Worm (Caenorhabditis elegans): Measurements from ENCODE around the gene T19H5.6.

DNA sequence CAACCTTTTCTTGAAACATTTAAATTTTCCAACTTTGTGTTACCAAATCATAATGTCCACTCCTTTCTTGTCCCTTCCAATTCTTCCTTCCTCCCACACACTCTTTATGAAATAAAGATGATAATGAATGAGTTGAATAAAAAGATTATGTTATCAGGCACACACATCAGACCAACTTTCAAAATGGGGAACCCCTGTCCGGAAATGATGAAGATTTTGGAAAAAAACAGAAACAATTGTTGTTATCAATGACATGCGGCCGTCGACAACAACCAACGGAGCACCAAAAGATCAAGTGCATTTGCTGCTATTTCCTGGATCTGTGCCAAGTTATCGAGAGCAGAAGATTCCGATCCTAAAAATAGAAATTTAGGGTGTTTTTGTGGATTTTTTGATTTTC lies 13.3 kb upstream of the T19H5.6 start:
- TF ChIP-seq unc-62 (GFP tag; optimal IDR thresholded peaks at IDR 0.05), result no peak
- TF ChIP-seq nhr-23 (tag; optimal IDR thresholded peaks at IDR 0.05), result no peak
- no peak for TF ChIP-seq R02D3.7 (tag; optimal IDR thresholded peaks at IDR 0.05)
- no peak for TF ChIP-seq gmeb-1 (tag; optimal IDR thresholded peaks at IDR 0.05)
- TF ChIP-seq egl-27 (tag; optimal IDR thresholded peaks at IDR 0.05), result no peak
- no peak for TF ChIP-seq nhr-11 (tag; optimal IDR thresholded peaks at IDR 0.05)
- no peak for TF ChIP-seq crh-2 (tag; optimal IDR thresholded peaks at IDR 0.05)
- no peak for TF ChIP-seq zag-1 (tag; optimal IDR thresholded peaks at IDR 0.05)
- no peak for TF ChIP-seq lsy-2 (tag; optimal IDR thresholded peaks at IDR 0.05)
- no peak for TF ChIP-seq elt-3 (tag; optimal IDR thresholded peaks at IDR 0.05)
- no peak for TF ChIP-seq alr-1 (tag; optimal IDR thresholded peaks at IDR 0.05)
- no peak for TF ChIP-seq aly-2 (tag; optimal IDR thresholded peaks at IDR 0.05)
- TF ChIP-seq lin-11 (tag; optimal IDR thresholded peaks at IDR 0.05), result no peak
